Fruit fly (Drosophila melanogaster) whole organism, prepupa: Measurements from ENCODE around the gene Pstk.

Experiments
- Blimp-1 ChIP-seq: fragments of 200-800 bp; sonication (Bioruptor generic); optimal IDR thresholded peaks from 3 replicates; lab custom pipeline; 2017; ENCODE audit warnings: missing biosample characterization, missing genetic modification characterization, mild to moderate bottlenecking, moderate library complexity, missing genetic modification reagents
- CG10631 ChIP-seq: fragments of 200-800 bp; sonication (Bioruptor generic); optimal IDR thresholded peaks from 2 replicates; lab custom pipeline; 2016; ENCODE audit warnings: missing biosample characterization, missing genetic modification characterization
- CG11294 ChIP-seq: fragments of 200-800 bp; sonication (Bioruptor generic); IDR thresholded peaks from 2 replicates; pipeline ENCODE4 v1.3.6; 2022; ENCODE audit warnings: missing biosample characterization, missing genetic modification characterization
- CG11762 ChIP-seq: fragments of 200-800 bp; sonication (Bioruptor generic); optimal IDR thresholded peaks from 3 replicates; lab custom pipeline; 2016; ENCODE audit warnings: missing biosample characterization, missing genetic modification characterization; ENCODE audit not compliant: insufficient read depth
- CG11902 ChIP-seq: fragments of 200-800 bp; sonication (Bioruptor generic); optimal IDR thresholded peaks from 3 replicates; lab custom pipeline; 2016; ENCODE audit warnings: missing biosample characterization, missing genetic modification characterization
- CG15336 ChIP-seq: fragments of 200-800 bp; sonication (Bioruptor generic); IDR thresholded peaks from 2 replicates; pipeline ENCODE4 v1.3.6; 2022; ENCODE audit warnings: missing biosample characterization, missing genetic modification characterization
- CG1621 ChIP-seq: fragments of 200-800 bp; sonication (Bioruptor generic); optimal IDR thresholded peaks from 3 replicates; lab custom pipeline; 2018; ENCODE audit warnings: missing biosample characterization, mild to moderate bottlenecking, missing genetic modification characterization
- CG16779 ChIP-seq: fragments of 200-800 bp; sonication (Bioruptor generic); optimal IDR thresholded peaks from 3 replicates; lab custom pipeline; 2017; ENCODE audit warnings: missing biosample characterization, mild to moderate bottlenecking, missing genetic modification characterization
- CG32006 ChIP-seq: fragments of 200-800 bp; sonication (Bioruptor generic); optimal IDR thresholded peaks from 3 replicates; lab custom pipeline; 2017; ENCODE audit warnings: missing biosample characterization, mild to moderate bottlenecking, missing genetic modification characterization
- CG3919 ChIP-seq: fragments of 200-800 bp; sonication (Bioruptor generic); optimal IDR thresholded peaks from 3 replicates; lab custom pipeline; 2016; ENCODE audit warnings: missing biosample characterization, missing genetic modification characterization
- CG4318 ChIP-seq: fragments of 200-800 bp; sonication (Bioruptor generic); optimal IDR thresholded peaks from 3 replicates; lab custom pipeline; 2017; ENCODE audit warnings: missing biosample characterization, mild to moderate bottlenecking, missing genetic modification characterization
- CG6163 ChIP-seq: fragments of 200-800 bp; sonication (Bioruptor generic); IDR thresholded peaks from 3 replicates; pipeline ENCODE4 v1.3.6; 2022; ENCODE audit warnings: missing biosample characterization, missing genetic modification characterization
- CG6792 ChIP-seq: fragments of 200-800 bp; sonication (Bioruptor generic); optimal IDR thresholded peaks from 3 replicates; lab custom pipeline; 2016; ENCODE audit warnings: missing biosample characterization, missing genetic modification characterization
- CG6808 ChIP-seq: fragments of 200-800 bp; sonication (Bioruptor generic); optimal IDR thresholded peaks from 3 replicates; lab custom pipeline; 2017; ENCODE audit warnings: missing biosample characterization, missing genetic modification characterization, mild to moderate bottlenecking, moderate library complexity, missing genetic modification reagents
- CG6854 ChIP-seq: fragments of 200-800 bp; sonication (Bioruptor generic); optimal IDR thresholded peaks from 2 replicates; lab custom pipeline; 2017; ENCODE audit warnings: missing biosample characterization, mild to moderate bottlenecking, missing genetic modification characterization
- CG7368 ChIP-seq: fragments of 200-800 bp; sonication (Bioruptor generic); optimal IDR thresholded peaks from 3 replicates; lab custom pipeline; 2016; ENCODE audit warnings: missing biosample characterization, missing genetic modification characterization
- CG8319 ChIP-seq: fragments of 200-800 bp; sonication (Bioruptor generic); optimal IDR thresholded peaks from 3 replicates; lab custom pipeline; 2016; ENCODE audit warnings: missing biosample characterization, missing genetic modification characterization
- CG8632 ChIP-seq: fragments of 200-800 bp; sonication (Bioruptor generic); optimal IDR thresholded peaks from 3 replicates; lab custom pipeline; 2016; ENCODE audit warnings: missing biosample characterization, missing genetic modification characterization
- CG9139 ChIP-seq: fragments of 200-800 bp; sonication (Bioruptor generic); optimal IDR thresholded peaks from 3 replicates; lab custom pipeline; 2017; ENCODE audit warnings: missing biosample characterization, mild to moderate bottlenecking, missing genetic modification characterization
- Eip75B ChIP-seq: fragments of 200-800 bp; sonication (Bioruptor generic); optimal IDR thresholded peaks from 3 replicates; lab custom pipeline; 2016; ENCODE audit warnings: missing biosample characterization, missing genetic modification characterization
- Eip78C ChIP-seq: fragments of 200-800 bp; sonication (Bioruptor generic); peaks from one replicate; lab custom pipeline; 2016; ENCODE audit warnings: missing biosample characterization, missing genetic modification characterization
- Eip93F ChIP-seq: fragments of 200-800 bp; sonication (Bioruptor generic); optimal IDR thresholded peaks from 2 replicates; lab custom pipeline; 2016; ENCODE audit warnings: missing biosample characterization, mild to moderate bottlenecking, missing genetic modification characterization
- Ets96B ChIP-seq: fragments of 200-800 bp; optimal IDR thresholded peaks from 2 replicates; lab custom pipeline; 2019; ENCODE audit warnings: missing biosample characterization, mild to moderate bottlenecking, missing genetic modification characterization, moderate library complexity
- Gug ChIP-seq: fragments of 200-800 bp; sonication (Bioruptor generic); IDR thresholded peaks from 2 replicates; pipeline ENCODE4 v1.3.6; 2022; ENCODE audit warnings: missing biosample characterization, missing genetic modification characterization
- Hr38 ChIP-seq: sonication (Bioruptor generic); optimal IDR thresholded peaks from 2 replicates; lab custom pipeline; 2016; ENCODE audit warnings: missing biosample characterization, missing genetic modification characterization
- Hr4 ChIP-seq: fragments of 200-800 bp; sonication (Bioruptor generic); optimal IDR thresholded peaks from 3 replicates; lab custom pipeline; 2016; ENCODE audit warnings: missing biosample characterization, missing genetic modification characterization
- Met ChIP-seq: fragments of 200-800 bp; sonication (Bioruptor generic); optimal IDR thresholded peaks from 3 replicates; lab custom pipeline; 2016; ENCODE audit warnings: missing biosample characterization, missing genetic modification characterization
- OdsH ChIP-seq: fragments of 200-800 bp; sonication (Bioruptor generic); optimal IDR thresholded peaks from 3 replicates; lab custom pipeline; 2016; ENCODE audit warnings: missing biosample characterization, missing genetic modification characterization
- Smox ChIP-seq: fragments of 200-800 bp; sonication (Bioruptor generic); optimal IDR thresholded peaks from 3 replicates; lab custom pipeline; 2016; ENCODE audit warnings: missing biosample characterization, missing genetic modification characterization
- Sox15 ChIP-seq: fragments of 200-800 bp; sonication (Bioruptor generic); optimal IDR thresholded peaks from 3 replicates; lab custom pipeline; 2016; ENCODE audit warnings: missing biosample characterization, missing genetic modification characterization
- acj6 ChIP-seq: fragments of 200-800 bp; sonication (Bioruptor generic); optimal IDR thresholded peaks from 3 replicates; lab custom pipeline; 2016; ENCODE audit warnings: missing biosample characterization, missing genetic modification characterization
- cyc ChIP-seq: fragments of 200-800 bp; sonication (Bioruptor generic); optimal IDR thresholded peaks from 3 replicates; lab custom pipeline; 2016; ENCODE audit warnings: missing biosample characterization, missing genetic modification characterization
- dac ChIP-seq: fragments of 200-800 bp; sonication (Bioruptor generic); optimal IDR thresholded peaks from 2 replicates; lab custom pipeline; 2017; ENCODE audit warnings: missing biosample characterization, mild to moderate bottlenecking, missing genetic modification characterization
- dsx ChIP-seq: fragments of 200-800 bp; optimal IDR thresholded peaks from 3 replicates; lab custom pipeline; 2019; ENCODE audit warnings: missing biosample characterization, mild to moderate bottlenecking, missing genetic modification characterization, moderate library complexity; ENCODE audit not compliant: poor library complexity, severe bottlenecking
- eg ChIP-seq: fragments of 200-800 bp; sonication (Bioruptor generic); IDR thresholded peaks from 3 replicates; pipeline ENCODE4 v1.3.6; 2022; ENCODE audit warnings: missing biosample characterization, missing genetic modification characterization
- esn ChIP-seq: fragments of 200-800 bp; sonication (Bioruptor generic); optimal IDR thresholded peaks from 2 replicates; lab custom pipeline; 2016; ENCODE audit warnings: missing biosample characterization, mild to moderate bottlenecking, missing genetic modification characterization, moderate library complexity
- fd59A ChIP-seq: fragments of 200-800 bp; sonication (Bioruptor generic); optimal IDR thresholded peaks from 2 replicates; lab custom pipeline; 2017; ENCODE audit warnings: missing biosample characterization, mild to moderate bottlenecking, missing genetic modification characterization, missing genetic modification reagents
- fd85E ChIP-seq: fragments of 200-800 bp; sonication (Bioruptor generic); optimal IDR thresholded peaks from 3 replicates; lab custom pipeline; 2016; ENCODE audit warnings: missing biosample characterization, missing genetic modification characterization
- lz ChIP-seq: fragments of 200-800 bp; sonication (Bioruptor generic); optimal IDR thresholded peaks from 3 replicates; lab custom pipeline; 2016; ENCODE audit warnings: missing biosample characterization, missing genetic modification characterization
- pdm3 ChIP-seq: fragments of 200-800 bp; sonication (Bioruptor generic); optimal IDR thresholded peaks from 3 replicates; lab custom pipeline; 2016; ENCODE audit warnings: missing biosample characterization, missing genetic modification characterization
- salr ChIP-seq, 2 experiments: fragments of 200-800 bp; sonication (Bioruptor generic); optimal IDR thresholded peaks; 3 replicates each; lab custom pipeline; 2016 to 2018; ENCODE audit warnings: missing biosample characterization in 2 of 2, missing genetic modification characterization in 2 of 2, mild to moderate bottlenecking in 1 of 2
- spab ChIP-seq: fragments of 200-800 bp; sonication (Bioruptor generic); optimal IDR thresholded peaks from 2 replicates; lab custom pipeline; 2017; ENCODE audit warnings: missing biosample characterization, mild to moderate bottlenecking, missing genetic modification characterization, missing genetic modification reagents
- ss ChIP-seq, 2 experiments: fragments of 200-800 bp; sonication (Bioruptor generic); optimal IDR thresholded peaks; 2 replicates in 1 of 2; 3 replicates in 1 of 2; lab custom pipeline; 2017 to 2018; ENCODE audit warnings: mild to moderate bottlenecking in 2 of 2, missing biosample characterization in 2 of 2, missing genetic modification characterization in 2 of 2, moderate library complexity in 1 of 2
- svp ChIP-seq: fragments of 200-800 bp; sonication (Bioruptor generic); peaks from one replicate; lab custom pipeline; 2016; ENCODE audit warnings: missing biosample characterization, missing genetic modification characterization
- topi ChIP-seq: fragments of 200-800 bp; sonication (Bioruptor generic); optimal IDR thresholded peaks from 3 replicates; lab custom pipeline; 2016; ENCODE audit warnings: missing biosample characterization, missing genetic modification characterization
- vri ChIP-seq: fragments of 200-800 bp; sonication (Bioruptor generic); optimal IDR thresholded peaks from 3 replicates; lab custom pipeline; 2016; ENCODE audit warnings: missing biosample characterization, mild to moderate bottlenecking, missing genetic modification characterization

Gene Pstk

dm6 chrX:19666991-19667409, 48.7 kb upstream of the Pstk start, which contains the start of gene Zw (continued):
- no peak for TF ChIP-seq Hr38
- TF ChIP-seq Sox15 (GFP tag; lab: Kevin White, UChicago) = peak; percentile 19
- TF ChIP-seq Ets96B (tag; lab: Kevin White, UChicago) = peak; percentile 38
- peak; percentile 2 for TF ChIP-seq spab (GFP tag; lab: Kevin White, UChicago)
- peak; percentile 43; the same call in 1 of the 2 replicates for TF ChIP-seq CG15336 (GFP tag; lab: Robert Waterston, UW)
- TF ChIP-seq fd85E (GFP tag; lab: Kevin White, UChicago) = no peak
- TF ChIP-seq vri (GFP tag; lab: Kevin White, UChicago) = peak; percentile 55
- TF ChIP-seq CG11902 = peak; percentile 89
- peak; percentile 39 for TF ChIP-seq OdsH (GFP tag; lab: Kevin White, UChicago)
- TF ChIP-seq fd59A (GFP tag; lab: Kevin White, UChicago) = peak; percentile 9
- TF ChIP-seq CG11294 (GFP tag; lab: Robert Waterston, UW) = peak; percentile 34; the same call in 1 of the 2 replicates
- TF ChIP-seq CG10631 = no peak
- peak; percentile 18 for TF ChIP-seq CG11762 (GFP tag; lab: Kevin White, UChicago)
- no peak for TF ChIP-seq CG9139
- peak; percentile 17 for TF ChIP-seq CG4318 (GFP tag; lab: Kevin White, UChicago)
- peak; percentile 66 for TF ChIP-seq topi
- TF ChIP-seq esn (GFP tag; lab: Kevin White, UChicago) = peak; percentile 65
- TF ChIP-seq Eip93F (GFP tag; lab: Kevin White, UChicago) = peak; percentile 44
- peak; percentile 16 for TF ChIP-seq dac (GFP tag; lab: Kevin White, UChicago)
- TF ChIP-seq Hr4 (GFP tag; lab: Kevin White, UChicago) = peak; percentile 59
- peak; percentile 91 for TF ChIP-seq svp (GFP tag; lab: Kevin White, UChicago)
- peak; percentile 19 for TF ChIP-seq CG16779 (tag; lab: Kevin White, UChicago)
- TF ChIP-seq Blimp-1 (GFP tag; lab: Kevin White, UChicago) = no peak
- peak; percentile 55 for TF ChIP-seq CG32006 (GFP tag; lab: Kevin White, UChicago)
- peak; percentile 76 for TF ChIP-seq Eip78C (GFP tag; lab: Kevin White, UChicago)
- peak; percentile 49 for TF ChIP-seq CG6792 (GFP tag; lab: Kevin White, UChicago)
- TF ChIP-seq acj6 (GFP tag; lab: Kevin White, UChicago) = peak; percentile 41
- TF ChIP-seq CG8319 (GFP tag; lab: Kevin White, UChicago) = no peak
- TF ChIP-seq lz (GFP tag; lab: Kevin White, UChicago) = peak; percentile 67
- peak; percentile 49; the same call in 1 of the 2 replicates for TF ChIP-seq Gug (GFP tag; lab: Robert Waterston, UW)
- peak; percentile 53 for TF ChIP-seq Eip75B (GFP tag; lab: Kevin White, UChicago)
- TF ChIP-seq ss (GFP tag; optimal IDR thresholded peaks at IDR 0.05; lab: Kevin White, UChicago) = peak; percentile 15 to 31
- TF ChIP-seq Met (GFP tag; lab: Kevin White, UChicago) = peak; percentile 72
- TF ChIP-seq pdm3 (GFP tag; lab: Kevin White, UChicago) = peak; percentile 67

dm6 chrX:19665684-19666141, 47.4 kb upstream of the Pstk start:
- TF ChIP-seq topi (peak; percentile 26), pdm3 (GFP tag; lab: Kevin White, UChicago) (peak; percentile 36), salr (GFP tag; optimal IDR thresholded peaks at IDR 0.05; lab: Kevin White, UChicago) (no peak), CG7368 (GFP tag; lab: Kevin White, UChicago) (no peak), eg (GFP tag; lab: Robert Waterston, UW) (peak; percentile 80), Smox (GFP tag; lab: Kevin White, UChicago) (peak; percentile 7), CG11762 (GFP tag; lab: Kevin White, UChicago) (no peak), CG3919 (GFP tag; lab: Kevin White, UChicago) (peak; percentile 46), CG8632 (no peak), esn (GFP tag; lab: Kevin White, UChicago) (peak; percentile 33), CG4318 (GFP tag; lab: Kevin White, UChicago) (no peak), CG6792 (GFP tag; lab: Kevin White, UChicago) (peak; percentile 30), acj6 (GFP tag; lab: Kevin White, UChicago) (peak; percentile 20), Blimp-1 (GFP tag; lab: Kevin White, UChicago) (peak; percentile 24), OdsH (GFP tag; lab: Kevin White, UChicago) (peak; percentile 23), Hr4 (GFP tag; lab: Kevin White, UChicago) (peak; percentile 23), dsx (GFP tag; lab: Kevin White, UChicago) (peak; percentile 27), cyc (GFP tag; lab: Kevin White, UChicago) (peak; percentile 50), CG6808 (no peak), CG11294 (GFP tag; lab: Robert Waterston, UW) (0 out of 2 replicates have a peak, but pooled peaks have one; percentile 19), CG15336 (GFP tag; lab: Robert Waterston, UW) (peak; percentile 28; the same call in 1 of the 2 replicates), CG6163 (GFP tag; lab: Robert Waterston, UW) (peak; percentile 58; the same call in 2 of the 3 replicates), lz (GFP tag; lab: Kevin White, UChicago) (peak; percentile 57), vri (GFP tag; lab: Kevin White, UChicago) (peak; percentile 7), Met (GFP tag; lab: Kevin White, UChicago) (peak; percentile 27), CG1621 (tag; lab: Kevin White, UChicago) (peak; percentile 55), Eip78C (GFP tag; lab: Kevin White, UChicago) (peak; percentile 71), fd85E (GFP tag; lab: Kevin White, UChicago) (no peak), CG6854 (GFP tag; lab: Kevin White, UChicago) (peak; percentile 23), CG16779 (tag; lab: Kevin White, UChicago) (peak; percentile 45)
